Worm (Caenorhabditis elegans): Measurements from ENCODE around the gene hda-1.

hda-1 gene

ce11 chrV:14523788-14524582, 1.2 kb upstream of the hda-1 start, which contains the start of gene ril-1 (continued):
- TF ChIP-seq dox-1 (GFP tag; IDR thresholded peaks at IDR 0.05) (peak; percentile 46; the same call in 1 of the 2 replicates), ceh-100 (GFP tag; IDR thresholded peaks at IDR 0.05) (peak; percentile 53; the same call in 1 of the 2 replicates), tlf-1 (GFP tag; optimal IDR thresholded peaks at IDR 0.05) (no peak), lag-1 (GFP tag; IDR thresholded peaks at IDR 0.05) (no peak), snpc-1.3 (tag; optimal IDR thresholded peaks at IDR 0.05; ENCODE audit: insufficient read depth) (no peak), tbp1 (GFP tag; optimal IDR thresholded peaks at IDR 0.05) (peak; percentile 28), ztf-3 (GFP tag; optimal IDR thresholded peaks at IDR 0.05) (no peak), mxl-1 (tag; optimal IDR thresholded peaks at IDR 0.05) (no peak), nhr-179 (tag; optimal IDR thresholded peaks at IDR 0.05) (no peak), mcd-1 (GFP tag; IDR thresholded peaks at IDR 0.05) (peak; percentile 50), zim-3 (tag; optimal IDR thresholded peaks at IDR 0.05) (no peak), hmg-1.2 (GFP tag; IDR thresholded peaks at IDR 0.05) (peak; percentile 12; the same call in 1 of the 2 replicates), rcor-1 (GFP tag; IDR thresholded peaks at IDR 0.05) (0 out of 2 replicates have a peak, but pooled peaks have one; percentile 24), lin-26 (GFP tag; IDR thresholded peaks at IDR 0.05) (peak; percentile 52; the same call in 1 of the 2 replicates), F22D6.2 (tag; optimal IDR thresholded peaks at IDR 0.05) (no peak), die-1 (tag; optimal IDR thresholded peaks at IDR 0.05) (no peak), efl-1 (GFP tag; optimal IDR thresholded peaks at IDR 0.05) (no peak), F39B2.1 (GFP tag; IDR thresholded peaks at IDR 0.05) (no peak), pbrm-1 (GFP tag; IDR thresholded peaks at IDR 0.05) (0 out of 2 replicates have a peak, but pooled peaks have one; percentile 12), madf-6 (GFP tag; IDR thresholded peaks at IDR 0.05) (0 out of 2 replicates have a peak, but pooled peaks have one; percentile 7), mes-4 (tag; optimal IDR thresholded peaks at IDR 0.05) (no peak), dpff-1 (tag; optimal IDR thresholded peaks at IDR 0.05) (no peak), unc-130 (GFP tag; optimal IDR thresholded peaks at IDR 0.05) (no peak), ceh-27 (GFP tag; optimal IDR thresholded peaks at IDR 0.05) (no peak), attf-3 (GFP tag; conservative IDR thresholded peaks at IDR 0.05) (no peak), sdz-38 (tag; optimal IDR thresholded peaks at IDR 0.05) (no peak), fkh-3 (tag; optimal IDR thresholded peaks at IDR 0.05) (no peak), F10E7.11 (tag; optimal IDR thresholded peaks at IDR 0.05) (no peak), F23B12.7 (tag; optimal IDR thresholded peaks at IDR 0.05; ENCODE audit: insufficient read depth) (peak; percentile 64), nfyb-1 (GFP tag; IDR thresholded peaks at IDR 0.05) (peak; percentile 26; the same call in 1 of the 2 replicates), him-1 (tag; optimal IDR thresholded peaks at IDR 0.05) (no peak), xnd-1 (tag; optimal IDR thresholded peaks at IDR 0.05) (no peak), ets-4 (GFP tag; optimal IDR thresholded peaks at IDR 0.05) (no peak), F57A8.1 (GFP tag; optimal IDR thresholded peaks at IDR 0.05) (no peak), snpc-4 (GFP tag; optimal IDR thresholded peaks at IDR 0.05) (peak; percentile 34), snpc-4 (tag; optimal IDR thresholded peaks at IDR 0.05) (peak in 2 of 4 experiments; percentile 46 to 57)

ce11 chrV:14527210-14527609, 2.0 kb downstream of the hda-1 start:
- TF ChIP-seq hmg-1.2 (GFP tag; IDR thresholded peaks at IDR 0.05): no peak
- TF ChIP-seq madf-10 (tag; optimal IDR thresholded peaks at IDR 0.05): no peak
- no peak for TF ChIP-seq D2030.7 (GFP tag; IDR thresholded peaks at IDR 0.05)
- TF ChIP-seq C06A6.2 (GFP tag; conservative IDR thresholded peaks at IDR 0.05): no peak
- no peak for TF ChIP-seq F57A8.1 (GFP tag; optimal IDR thresholded peaks at IDR 0.05)
- no peak for TF ChIP-seq mel-28 (tag; optimal IDR thresholded peaks at IDR 0.05; ENCODE audit: borderline replicate concordance)
- no peak for TF ChIP-seq unc-130 (GFP tag; optimal IDR thresholded peaks at IDR 0.05)
- TF ChIP-seq sea-2 (GFP tag; IDR thresholded peaks at IDR 0.05): no peak
- TF ChIP-seq lsl-1 (GFP tag; optimal IDR thresholded peaks at IDR 0.05): no peak
- no peak for TF ChIP-seq ama-1 (optimal IDR thresholded peaks at IDR 0.05)
- TF ChIP-seq ama-1 (GFP tag; optimal IDR thresholded peaks at IDR 0.05): no peak
- TF ChIP-seq F52B5.7 (tag; optimal IDR thresholded peaks at IDR 0.05): no peak
- TF ChIP-seq pbrm-1 (GFP tag; IDR thresholded peaks at IDR 0.05): no peak
- no peak for TF ChIP-seq B0019.2 (GFP tag; conservative IDR thresholded peaks at IDR 0.05)
- no peak for TF ChIP-seq madf-3 (GFP tag; IDR thresholded peaks at IDR 0.05)
- TF ChIP-seq lag-1 (GFP tag; IDR thresholded peaks at IDR 0.05): no peak
- no peak for TF ChIP-seq nhr-120 (GFP tag; IDR thresholded peaks at IDR 0.05)
- no peak for TF ChIP-seq snpc-4 (GFP tag; optimal IDR thresholded peaks at IDR 0.05)
- TF ChIP-seq snpc-4 (tag; optimal IDR thresholded peaks at IDR 0.05): no peak

Data from whole organism, young adult.